Fruit fly (Drosophila melanogaster) whole organism, embryonic: ENCODE measurements around the gene CG32845.

Experiments
- B-H1 ChIP-seq: fragments of 200-800 bp; sonication (Bioruptor generic); IDR thresholded peaks from 3 replicates; pipeline ENCODE4 v1.3.6; 2022; ENCODE audit warnings: missing biosample characterization, missing genetic modification characterization
- BEAF-32 ChIP-seq: fragments of 200-800 bp; sonication (Bioruptor generic); optimal IDR thresholded peaks from 3 replicates; lab custom pipeline; 2017; ENCODE audit warnings: missing biosample characterization, missing genetic modification characterization, mild to moderate bottlenecking, moderate library complexity, missing genetic modification reagents
- CG10321 ChIP-seq: fragments of 200-800 bp; sonication (Bioruptor generic); IDR thresholded peaks from 2 replicates; pipeline ENCODE4 v1.3.6; 2022; ENCODE audit warnings: missing biosample characterization, missing genetic modification characterization
- CG10366 ChIP-seq: fragments of 200-800 bp; sonication (Bioruptor generic); IDR thresholded peaks from 2 replicates; pipeline ENCODE4 v1.3.6; 2022; ENCODE audit warnings: missing biosample characterization, missing genetic modification characterization
- CG11398 ChIP-seq: fragments of 200-800 bp; sonication (Bioruptor generic); optimal IDR thresholded peaks from 2 replicates; lab custom pipeline; 2016; ENCODE audit warnings: missing biosample characterization, missing genetic modification characterization
- CG12769 ChIP-seq: fragments of 200-800 bp; sonication (Bioruptor generic); optimal IDR thresholded peaks from 2 replicates; lab custom pipeline; 2019; ENCODE audit warnings: missing biosample characterization, mild to moderate bottlenecking, missing genetic modification characterization, moderate library complexity
- CG13624 ChIP-seq: fragments of 200-800 bp; sonication (Bioruptor generic); optimal IDR thresholded peaks from 2 replicates; lab custom pipeline; 2016; ENCODE audit warnings: missing biosample characterization, missing genetic modification characterization
- CG15479 ChIP-seq: fragments of 200-800 bp; sonication (Bioruptor generic); optimal IDR thresholded peaks from 3 replicates; lab custom pipeline; 2019; ENCODE audit warnings: missing biosample characterization, mild to moderate bottlenecking, missing genetic modification characterization, moderate library complexity
- CG17361 ChIP-seq: fragments of 200-800 bp; sonication (Bioruptor generic); IDR thresholded peaks from 3 replicates; pipeline ENCODE4 v1.3.6; 2022; ENCODE audit warnings: missing biosample characterization, missing genetic modification characterization
- CG30020 ChIP-seq: fragments of 200-800 bp; optimal IDR thresholded peaks from 2 replicates; lab custom pipeline; 2019; ENCODE audit warnings: missing biosample characterization, mild to moderate bottlenecking, missing genetic modification characterization, moderate library complexity
- CG31365 ChIP-seq: fragments of 200-800 bp; sonication (Bioruptor generic); optimal IDR thresholded peaks from 2 replicates; lab custom pipeline; 2018; ENCODE audit warnings: missing biosample characterization, mild to moderate bottlenecking, missing genetic modification characterization
- CG6854 ChIP-seq: fragments of 200-800 bp; sonication (Bioruptor generic); optimal IDR thresholded peaks from 3 replicates; lab custom pipeline; 2017; ENCODE audit warnings: missing biosample characterization, mild to moderate bottlenecking, missing genetic modification characterization
- CG8281 ChIP-seq: fragments of 200-800 bp; sonication (Bioruptor generic); optimal IDR thresholded peaks from 2 replicates; lab custom pipeline; 2018; ENCODE audit warnings: missing biosample characterization, mild to moderate bottlenecking, missing genetic modification characterization, moderate library complexity
- CG8765 ChIP-seq: fragments of 200-800 bp; sonication (Bioruptor generic); IDR thresholded peaks from 2 replicates; pipeline ENCODE4 v1.3.6; 2022; ENCODE audit warnings: missing biosample characterization, missing genetic modification characterization
- CG9817 ChIP-seq: fragments of 200-800 bp; sonication (Bioruptor generic); optimal IDR thresholded peaks from 2 replicates; lab custom pipeline; 2018; ENCODE audit warnings: missing biosample characterization, mild to moderate bottlenecking, missing genetic modification characterization, moderate library complexity
- CG9932 ChIP-seq: fragments of 200-800 bp; sonication (Bioruptor generic); IDR thresholded peaks from 2 replicates; pipeline ENCODE4 v1.3.6; 2022; ENCODE audit warnings: missing biosample characterization, missing genetic modification characterization
- CrebB ChIP-seq: fragments of 200-800 bp; sonication (Bioruptor generic); optimal IDR thresholded peaks from 3 replicates; lab custom pipeline; 2018; ENCODE audit warnings: missing biosample characterization, mild to moderate bottlenecking, missing genetic modification characterization
- Dip3 ChIP-seq: fragments of 200-800 bp; sonication (Bioruptor generic); optimal IDR thresholded peaks from 3 replicates; lab custom pipeline; 2016; ENCODE audit warnings: missing biosample characterization, missing genetic modification characterization
- Fer1 ChIP-seq: fragments of 200-800 bp; sonication (Bioruptor generic); optimal IDR thresholded peaks from 2 replicates; lab custom pipeline; 2017; ENCODE audit warnings: missing biosample characterization, mild to moderate bottlenecking, missing genetic modification characterization
- GATAe ChIP-seq: fragments of 200-800 bp; sonication (Bioruptor generic); conservative IDR thresholded peaks from 2 replicates; pipeline ENCODE4 v1.3.6; 2022; ENCODE audit warnings: missing biosample characterization, missing genetic modification characterization
- HLH3B ChIP-seq: fragments of 200-800 bp; sonication (Bioruptor generic); IDR thresholded peaks from 2 replicates; pipeline ENCODE4 v1.3.6; 2022; ENCODE audit warnings: missing biosample characterization, missing genetic modification characterization
- Hmr ChIP-seq: fragments of 200-800 bp; sonication (Bioruptor generic); optimal IDR thresholded peaks from 3 replicates; lab custom pipeline; 2017; ENCODE audit warnings: mild to moderate bottlenecking, missing biosample characterization, missing genetic modification reagents, missing genetic modification characterization
- Hr78 ChIP-seq, 2 experiments: fragments of 200-800 bp in 1 of 2; fragments of >200 bp in 1 of 2; sonication (Bioruptor generic) in 1 of 2; optimal IDR thresholded peaks; 2 replicates each; lab custom pipeline; 2017 to 2019; ENCODE audit warnings: missing biosample characterization in 2 of 2, missing genetic modification characterization in 2 of 2, mild to moderate bottlenecking in 1 of 2, moderate library complexity in 1 of 2
- Hsf ChIP-seq: fragments of 200-800 bp; sonication (Bioruptor generic); optimal IDR thresholded peaks from 3 replicates; lab custom pipeline; 2016; ENCODE audit warnings: missing biosample characterization, missing genetic modification characterization
- Lpt ChIP-seq: fragments of >200 bp; optimal IDR thresholded peaks from 2 replicates; lab custom pipeline; 2018; ENCODE audit warnings: missing biosample characterization, missing genetic modification characterization
- Med ChIP-seq: fragments of 200-800 bp; sonication (Bioruptor generic); peaks from one replicate; lab custom pipeline; 2016; ENCODE audit warnings: missing biosample characterization, missing genetic modification characterization, mild to moderate bottlenecking, inconsistent platforms, moderate library complexity
- Mrtf ChIP-seq: fragments of 200-800 bp; sonication (Bioruptor generic); IDR thresholded peaks from 3 replicates; pipeline ENCODE4 v1.3.6; 2022; ENCODE audit warnings: missing biosample characterization, missing genetic modification characterization
- NC2α ChIP-seq: fragments of 200-800 bp; sonication (Bioruptor generic); optimal IDR thresholded peaks from 2 replicates; lab custom pipeline; 2016; ENCODE audit warnings: missing biosample characterization, missing genetic modification characterization
- NFAT ChIP-seq: fragments of 200-800 bp; sonication (Bioruptor generic); IDR thresholded peaks from 2 replicates; pipeline ENCODE4 v1.3.6; 2022; ENCODE audit warnings: missing biosample characterization, missing genetic modification characterization
- NK7.1 ChIP-seq: fragments of 200-800 bp; sonication (Bioruptor generic); optimal IDR thresholded peaks from 3 replicates; lab custom pipeline; 2016; ENCODE audit warnings: missing biosample characterization, missing genetic modification characterization
- Pdp1 ChIP-seq, 2 experiments: fragments of 200-800 bp; sonication (Bioruptor generic); optimal IDR thresholded peaks; 3 replicates each; lab custom pipeline; 2016; ENCODE audit warnings: missing biosample characterization in 2 of 2, missing genetic modification characterization in 2 of 2, mild to moderate bottlenecking in 1 of 2, moderate library complexity in 1 of 2
- Ptx1 ChIP-seq: fragments of 200-800 bp; sonication (Bioruptor generic); IDR thresholded peaks from 2 replicates; pipeline ENCODE4 v1.3.6; 2022; ENCODE audit warnings: missing biosample characterization, missing genetic modification characterization
- Sox102F ChIP-seq: fragments of 200-800 bp; sonication (Bioruptor generic); optimal IDR thresholded peaks from 2 replicates; lab custom pipeline; 2018; ENCODE audit warnings: missing biosample characterization, mild to moderate bottlenecking, missing genetic modification characterization, moderate library complexity
- amos ChIP-seq: fragments of 200-800 bp; sonication (Bioruptor generic); IDR thresholded peaks from 2 replicates; pipeline ENCODE4 v1.3.6; 2022; ENCODE audit warnings: missing biosample characterization, missing genetic modification characterization; ENCODE audit not compliant: partially characterized antibody
- bowl ChIP-seq: fragments of 200-800 bp; sonication (Bioruptor generic); IDR thresholded peaks from 2 replicates; pipeline ENCODE4 v1.3.6; 2022; ENCODE audit warnings: missing biosample characterization, missing genetic modification characterization
- chif ChIP-seq, 2 experiments: fragments of 200-800 bp; sonication (Bioruptor generic); optimal IDR thresholded peaks; 3 replicates each; lab custom pipeline; 2016; ENCODE audit warnings: missing biosample characterization in 2 of 2, missing genetic modification characterization in 2 of 2
- dati ChIP-seq: fragments of 200-800 bp; sonication (Bioruptor generic); IDR thresholded peaks from 2 replicates; pipeline ENCODE4 v1.3.6; 2022; ENCODE audit warnings: missing biosample characterization, missing genetic modification characterization
- fd102C ChIP-seq: fragments of 200-800 bp; sonication (Bioruptor generic); optimal IDR thresholded peaks from 2 replicates; lab custom pipeline; 2018; ENCODE audit warnings: missing biosample characterization, mild to moderate bottlenecking, missing genetic modification characterization, moderate library complexity
- gfzf ChIP-seq: fragments of 200-800 bp; sonication (Bioruptor generic); optimal IDR thresholded peaks from 2 replicates; lab custom pipeline; 2016; ENCODE audit warnings: missing biosample characterization, mild to moderate bottlenecking, missing genetic modification characterization, moderate library complexity
- h ChIP-seq: fragments of >200 bp; optimal IDR thresholded peaks from 2 replicates; lab custom pipeline; 2017
- nmo ChIP-seq: fragments of 200-800 bp; sonication (Bioruptor generic); optimal IDR thresholded peaks from 2 replicates; lab custom pipeline; 2018; ENCODE audit warnings: missing biosample characterization, mild to moderate bottlenecking, missing genetic modification characterization, moderate library complexity
- nom ChIP-seq: fragments of 200-800 bp; sonication (Bioruptor generic); optimal IDR thresholded peaks from 2 replicates; lab custom pipeline; 2017; ENCODE audit warnings: missing biosample characterization, missing genetic modification characterization, mild to moderate bottlenecking, moderate library complexity, missing genetic modification reagents
- shn ChIP-seq: fragments of 200-800 bp; sonication (Bioruptor generic); optimal IDR thresholded peaks from 3 replicates; lab custom pipeline; 2016; ENCODE audit warnings: missing biosample characterization, missing genetic modification characterization
- sisA ChIP-seq: fragments of 200-800 bp; sonication (Bioruptor generic); IDR thresholded peaks from 2 replicates; pipeline ENCODE4 v1.3.6; 2022; ENCODE audit warnings: missing biosample characterization, missing genetic modification characterization
- stc ChIP-seq: fragments of 200-800 bp; sonication (Bioruptor generic); IDR thresholded peaks from 2 replicates; pipeline ENCODE4 v1.3.6; 2022; ENCODE audit warnings: missing biosample characterization, missing genetic modification characterization
- tgo ChIP-seq: fragments of 200-800 bp; sonication (Bioruptor generic); IDR thresholded peaks from 3 replicates; pipeline ENCODE4 v1.3.6; 2022; ENCODE audit warnings: missing biosample characterization, missing genetic modification characterization
- trh ChIP-seq: fragments of 200-800 bp; sonication (Bioruptor generic); optimal IDR thresholded peaks from 2 replicates; lab custom pipeline; 2016; ENCODE audit warnings: missing biosample characterization, missing genetic modification characterization
- tup ChIP-seq: fragments of 200-800 bp; sonication (Bioruptor generic); optimal IDR thresholded peaks from 2 replicates; lab custom pipeline; 2016; ENCODE audit warnings: missing biosample characterization, mild to moderate bottlenecking, missing genetic modification characterization, moderate library complexity

Gene CG32845

dm6 chr3L:257618-258475 lies 15.3 kb downstream of the CG32845 start, which contains the start of the genes DIP2 and wac (continued):
- TF ChIP-seq gfzf (GFP tag; lab: Kevin White, UChicago) (peak; percentile 89), GATAe (0 out of 2 replicates have a peak, but pooled peaks have one; percentile 15), nom (GFP tag; lab: Kevin White, UChicago) (no peak), BEAF-32 (GFP tag; lab: Kevin White, UChicago) (peak; percentile 96), CG9817 (peak; percentile 64), CG30020 (tag; lab: Kevin White, UChicago) (peak; percentile 73), Ptx1 (peak; percentile 81), bowl (GFP tag; lab: Robert Waterston, UW) (no peak), NC2α (peak; percentile 61), Fer1 (peak; percentile 53), CG8281 (tag; lab: Kevin White, UChicago) (no peak), CG12769 (peak; percentile 92), Lpt (GFP tag; lab: Kevin White, UChicago) (no peak), trh (GFP tag; lab: Kevin White, UChicago) (no peak), Mrtf (GFP tag; lab: Robert Waterston, UW) (peak; percentile 42; the same call in 1 of the 3 replicates), dati (GFP tag; lab: Robert Waterston, UW) (no peak), tup (GFP tag; lab: Kevin White, UChicago) (peak; percentile 57), fd102C (GFP tag; lab: Kevin White, UChicago) (peak; percentile 31), NFAT (GFP tag; lab: Robert Waterston, UW) (peak; percentile 88), chif (GFP tag; optimal IDR thresholded peaks at IDR 0.05; lab: Kevin White, UChicago) (peak; percentile 77 to 83), CG31365 (tag; lab: Kevin White, UChicago) (peak; percentile 53), shn (peak; percentile 90), stc (GFP tag; lab: Robert Waterston, UW) (peak; percentile 45), CG11398 (GFP tag; lab: Kevin White, UChicago) (peak; percentile 72), Hmr (GFP tag; lab: Kevin White, UChicago) (no peak), CG13624 (GFP tag; lab: Kevin White, UChicago) (peak; percentile 88), CG17361 (GFP tag; lab: Robert Waterston, UW) (peak; percentile 62; the same call in 2 of the 3 replicates), CG9932 (peak; percentile 94), Pdp1 (GFP tag; optimal IDR thresholded peaks at IDR 0.05; lab: Kevin White, UChicago) (peak; percentile 84 to 94), sisA (peak; percentile 79), Hsf (GFP tag; lab: Kevin White, UChicago) (peak; percentile 88), Dip3 (GFP tag; lab: Kevin White, UChicago) (peak; percentile 90), HLH3B (GFP tag; lab: Robert Waterston, UW) (peak; percentile 58; the same call in 1 of the 2 replicates), amos (peak; percentile 90), tgo (GFP tag; lab: Robert Waterston, UW) (peak; percentile 71), CrebB (tag; lab: Kevin White, UChicago) (no peak), CG10321 (GFP tag; lab: Robert Waterston, UW) (no peak), NK7.1 (peak; percentile 67), CG10366 (GFP tag; lab: Robert Waterston, UW) (peak; percentile 57; the same call in 1 of the 2 replicates), CG6854 (GFP tag; lab: Kevin White, UChicago) (peak; percentile 50), nmo (GFP tag; lab: Kevin White, UChicago) (peak; percentile 75), h (lab: Kevin White, UChicago) (no peak), B-H1 (0 out of 3 replicates have a peak, but pooled peaks have one; percentile 17), CG15479 (GFP tag; lab: Kevin White, UChicago) (peak; percentile 6), Med (peak; percentile 98), CG8765 (0 out of 2 replicates have a peak, but pooled peaks have one; percentile 12), Hr78 (GFP tag; optimal IDR thresholded peaks at IDR 0.05; lab: Kevin White, UChicago) (no peak), Sox102F (GFP tag; lab: Kevin White, UChicago) (no peak)
